Fruit fly (Drosophila melanogaster) whole organism, embryonic: ENCODE results near the gene aos.

ENCODE experiments used
- B-H1 ChIP-seq: fragments of 200-800 bp; sonication (Bioruptor generic); IDR thresholded peaks from 3 replicates; pipeline ENCODE4 v1.3.6; 2022; ENCODE audit warnings: missing biosample characterization, missing genetic modification characterization
- CG11085 ChIP-seq: fragments of 200-800 bp; sonication (Bioruptor generic); IDR thresholded peaks from 2 replicates; pipeline ENCODE4 v1.3.6; 2022; ENCODE audit warnings: missing biosample characterization, missing genetic modification characterization
- CG11504 ChIP-seq: fragments of 200-800 bp; sonication (Bioruptor generic); optimal IDR thresholded peaks from 3 replicates; lab custom pipeline; 2019; ENCODE audit warnings: missing biosample characterization, mild to moderate bottlenecking, missing genetic modification characterization, moderate library complexity
- CG12104 ChIP-seq: fragments of 200-800 bp; sonication (Bioruptor generic); optimal IDR thresholded peaks from 3 replicates; lab custom pipeline; 2016; ENCODE audit warnings: missing biosample characterization, missing genetic modification characterization
- CG13624 ChIP-seq: fragments of 200-800 bp; sonication (Bioruptor generic); optimal IDR thresholded peaks from 2 replicates; lab custom pipeline; 2016; ENCODE audit warnings: missing biosample characterization, missing genetic modification characterization
- CG1603 ChIP-seq: fragments of 200-800 bp; sonication (Bioruptor generic); optimal IDR thresholded peaks from 2 replicates; lab custom pipeline; 2019; ENCODE audit warnings: missing biosample characterization, mild to moderate bottlenecking, missing genetic modification characterization, moderate library complexity
- CG16779 ChIP-seq: fragments of 200-800 bp; sonication (Bioruptor generic); IDR thresholded peaks from 2 replicates; pipeline ENCODE4 v1.3.6; 2022; ENCODE audit warnings: missing biosample characterization, missing genetic modification characterization
- CG16813 ChIP-seq: fragments of 200-800 bp; sonication (Bioruptor generic); IDR thresholded peaks from 3 replicates; pipeline ENCODE4 v1.3.6; 2022; ENCODE audit warnings: missing biosample characterization, missing genetic modification characterization; ENCODE audit not compliant: partially characterized antibody
- CG17385 ChIP-seq: fragments of 200-800 bp; sonication (Bioruptor generic); optimal IDR thresholded peaks from 3 replicates; lab custom pipeline; 2018; ENCODE audit warnings: missing biosample characterization, mild to moderate bottlenecking, missing genetic modification characterization
- CG18011 ChIP-seq: fragments of 200-800 bp; sonication (Bioruptor generic); optimal IDR thresholded peaks from 2 replicates; lab custom pipeline; 2017; ENCODE audit warnings: missing biosample characterization, missing genetic modification characterization, mild to moderate bottlenecking, moderate library complexity, missing genotype
- CG2116 ChIP-seq: fragments of 200-800 bp; sonication (Bioruptor generic); optimal IDR thresholded peaks from 3 replicates; lab custom pipeline; 2018; ENCODE audit warnings: missing biosample characterization, mild to moderate bottlenecking, missing genetic modification characterization
- CG2202 ChIP-seq: fragments of 200-800 bp; sonication (Bioruptor generic); optimal IDR thresholded peaks from 2 replicates; lab custom pipeline; 2018; ENCODE audit warnings: missing biosample characterization, mild to moderate bottlenecking, missing genetic modification characterization
- CG31441 ChIP-seq: fragments of 200-800 bp; sonication (Bioruptor generic); IDR thresholded peaks from 2 replicates; pipeline ENCODE4 v1.3.6; 2022; ENCODE audit warnings: missing biosample characterization, missing genetic modification characterization
- CG3726 ChIP-seq: fragments of 200-800 bp; sonication (Bioruptor generic); IDR thresholded peaks from 3 replicates; pipeline ENCODE4, ENCODE4 v1.3.6; 2022; ENCODE audit warnings: missing biosample characterization, missing genetic modification characterization
- CG4424 ChIP-seq: fragments of 200-800 bp; sonication (Bioruptor generic); optimal IDR thresholded peaks from 3 replicates; lab custom pipeline; 2016; ENCODE audit warnings: missing biosample characterization, missing genetic modification characterization
- CG4854 ChIP-seq: fragments of 200-800 bp; sonication (Bioruptor generic); optimal IDR thresholded peaks from 2 replicates; lab custom pipeline; 2016; ENCODE audit warnings: missing biosample characterization, missing genetic modification characterization, inconsistent platforms
- CG5245 ChIP-seq: fragments of 200-800 bp; sonication (Bioruptor generic); optimal IDR thresholded peaks from 3 replicates; lab custom pipeline; 2016; ENCODE audit warnings: missing biosample characterization, missing genetic modification characterization
- CG7556 ChIP-seq: fragments of 200-800 bp; sonication (Bioruptor generic); optimal IDR thresholded peaks from 2 replicates; lab custom pipeline; 2017; ENCODE audit warnings: missing biosample characterization, mild to moderate bottlenecking, missing genetic modification characterization
- CG7745 ChIP-seq: fragments of 200-800 bp; sonication (Bioruptor generic); optimal IDR thresholded peaks from 2 replicates; lab custom pipeline; 2018; ENCODE audit warnings: missing biosample characterization, mild to moderate bottlenecking, missing genetic modification characterization, moderate library complexity
- CG9437 ChIP-seq: fragments of 200-800 bp; sonication (Bioruptor generic); optimal IDR thresholded peaks from 2 replicates; lab custom pipeline; 2018; ENCODE audit warnings: missing biosample characterization, mild to moderate bottlenecking, missing genetic modification characterization
- Chrac-16 ChIP-seq: fragments of 200-800 bp; sonication (Bioruptor generic); optimal IDR thresholded peaks from 3 replicates; lab custom pipeline; 2016; ENCODE audit warnings: missing biosample characterization, missing genetic modification characterization
- Dip3 ChIP-seq: fragments of 200-800 bp; sonication (Bioruptor generic); optimal IDR thresholded peaks from 3 replicates; lab custom pipeline; 2016; ENCODE audit warnings: missing biosample characterization, missing genetic modification characterization
- Doc2 ChIP-seq: fragments of 200-800 bp; sonication (Bioruptor generic); IDR thresholded peaks from 2 replicates; pipeline ENCODE4 v1.3.6; 2022; ENCODE audit warnings: missing biosample characterization, missing genetic modification characterization
- H15 ChIP-seq: fragments of 200-800 bp; sonication (Bioruptor generic); IDR thresholded peaks from 3 replicates; pipeline ENCODE4 v1.3.6; 2022; ENCODE audit warnings: missing biosample characterization, missing genetic modification characterization
- Mes4 ChIP-seq: fragments of 200-800 bp; sonication (Bioruptor generic); optimal IDR thresholded peaks from 2 replicates; lab custom pipeline; 2016; ENCODE audit warnings: missing biosample characterization, missing genetic modification characterization
- Myb ChIP-seq: fragments of 200-800 bp; sonication (Bioruptor generic); optimal IDR thresholded peaks from 2 replicates; lab custom pipeline; 2016; ENCODE audit warnings: missing biosample characterization, missing genetic modification characterization
- Nf-YC ChIP-seq: fragments of 200-800 bp; optimal IDR thresholded peaks from 3 replicates; lab custom pipeline; 2019; ENCODE audit warnings: missing biosample characterization, mild to moderate bottlenecking, missing genetic modification characterization, moderate library complexity
- Pdp1 ChIP-seq, 2 experiments: fragments of 200-800 bp; sonication (Bioruptor generic); optimal IDR thresholded peaks; 3 replicates each; lab custom pipeline; 2016; ENCODE audit warnings: missing biosample characterization in 2 of 2, missing genetic modification characterization in 2 of 2, mild to moderate bottlenecking in 1 of 2, moderate library complexity in 1 of 2
- Six4 ChIP-seq: fragments of 200-800 bp; sonication (Bioruptor generic); optimal IDR thresholded peaks from 2 replicates; lab custom pipeline; 2016; ENCODE audit warnings: missing biosample characterization, missing genetic modification characterization
- Spps ChIP-seq: fragments of 200-800 bp; sonication (Bioruptor generic); optimal IDR thresholded peaks from 2 replicates; lab custom pipeline; 2018; ENCODE audit warnings: missing biosample characterization, mild to moderate bottlenecking, missing genetic modification characterization
- ab ChIP-seq: fragments of 200-800 bp; sonication (Bioruptor generic); optimal IDR thresholded peaks from 2 replicates; lab custom pipeline; 2016; ENCODE audit warnings: missing biosample characterization, missing genetic modification characterization
- ash1 ChIP-seq: fragments of 200-800 bp; sonication (Bioruptor generic); optimal IDR thresholded peaks from 2 replicates; lab custom pipeline; 2018; ENCODE audit warnings: missing biosample characterization, mild to moderate bottlenecking, missing genetic modification characterization
- fd102C ChIP-seq: fragments of 200-800 bp; sonication (Bioruptor generic); optimal IDR thresholded peaks from 2 replicates; lab custom pipeline; 2018; ENCODE audit warnings: missing biosample characterization, mild to moderate bottlenecking, missing genetic modification characterization, moderate library complexity
- fd3F ChIP-seq: fragments of 200-800 bp; sonication (Bioruptor generic); optimal IDR thresholded peaks from 2 replicates; lab custom pipeline; 2018; ENCODE audit warnings: missing biosample characterization, mild to moderate bottlenecking, missing genetic modification characterization, moderate library complexity
- fd64A ChIP-seq: fragments of 200-800 bp; sonication (Bioruptor generic); optimal IDR thresholded peaks from 3 replicates; lab custom pipeline; 2018; ENCODE audit warnings: missing biosample characterization, mild to moderate bottlenecking, missing genetic modification characterization
- ftz-f1 ChIP-seq: fragments of 200-800 bp; sonication (Bioruptor generic); optimal IDR thresholded peaks from 2 replicates; lab custom pipeline; 2016; ENCODE audit warnings: missing biosample characterization, missing genetic modification characterization
- h ChIP-seq: fragments of >200 bp; optimal IDR thresholded peaks from 2 replicates; lab custom pipeline; 2017
- hb ChIP-seq: fragments of 200-800 bp; sonication (Bioruptor generic); IDR thresholded peaks from 3 replicates; pipeline ENCODE4 v1.3.6; 2022; ENCODE audit warnings: missing biosample characterization, missing genetic modification characterization; ENCODE audit not compliant: partially characterized antibody
- her ChIP-seq: fragments of 200-800 bp; sonication (Bioruptor generic); optimal IDR thresholded peaks from 2 replicates; lab custom pipeline; 2016; ENCODE audit warnings: missing biosample characterization, missing genetic modification characterization
- lov ChIP-seq, 2 experiments: fragments of 200-800 bp in 1 of 2; fragments of >200 bp in 1 of 2; sonication (Bioruptor generic) in 1 of 2; IDR thresholded peaks in 1 of 2; optimal IDR thresholded peaks in 1 of 2; 2 replicates in 1 of 2; 3 replicates in 1 of 2; pipeline versions ENCODE4 v1.3.6 to Lab custom; 2017 to 2022; ENCODE audit warnings: missing biosample characterization in 1 of 2, missing genetic modification characterization in 1 of 2
- scrt ChIP-seq: fragments of 200-800 bp; sonication (Bioruptor generic); optimal IDR thresholded peaks from 2 replicates; lab custom pipeline; 2018; ENCODE audit warnings: missing biosample characterization, mild to moderate bottlenecking, missing genetic modification characterization, moderate library complexity
- sim ChIP-seq: fragments of 200-800 bp; sonication (Bioruptor generic); IDR thresholded peaks from 2 replicates; pipeline ENCODE4 v1.3.6; 2022; ENCODE audit warnings: missing biosample characterization, missing genetic modification characterization
- sisA ChIP-seq: fragments of 200-800 bp; sonication (Bioruptor generic); IDR thresholded peaks from 2 replicates; pipeline ENCODE4 v1.3.6; 2022; ENCODE audit warnings: missing biosample characterization, missing genetic modification characterization
- sna ChIP-seq: fragments of 200-800 bp; sonication (Bioruptor generic); IDR thresholded peaks from 2 replicates; pipeline ENCODE4 v1.3.6; 2022; ENCODE audit warnings: missing biosample characterization, missing genetic modification characterization; ENCODE audit not compliant: partially characterized antibody
- sob ChIP-seq: fragments of 200-800 bp; sonication (Bioruptor generic); IDR thresholded peaks from 2 replicates; pipeline ENCODE4 v1.3.6; 2022; ENCODE audit warnings: missing biosample characterization, missing genetic modification characterization
- stc ChIP-seq: fragments of 200-800 bp; sonication (Bioruptor generic); IDR thresholded peaks from 2 replicates; pipeline ENCODE4 v1.3.6; 2022; ENCODE audit warnings: missing biosample characterization, missing genetic modification characterization
- sug ChIP-seq: fragments of 200-800 bp; optimal IDR thresholded peaks from 2 replicates; lab custom pipeline; 2019; ENCODE audit warnings: missing biosample characterization, mild to moderate bottlenecking, missing genetic modification characterization, moderate library complexity
- trem ChIP-seq: fragments of 200-800 bp; optimal IDR thresholded peaks from 3 replicates; lab custom pipeline; 2019; ENCODE audit warnings: missing biosample characterization, mild to moderate bottlenecking, missing genetic modification characterization, moderate library complexity

Gene aos

dm6 chr3L:16483524-16484370, at the start of gene aos (continued):
- peak; percentile 10 to 30 for TF ChIP-seq Pdp1 (GFP tag; optimal IDR thresholded peaks at IDR 0.05; lab: Kevin White, UChicago)
- peak; percentile 94 for TF ChIP-seq CG11504
- peak; percentile 96 for TF ChIP-seq Six4 (GFP tag; lab: Kevin White, UChicago)
- TF ChIP-seq sim (GFP tag; lab: Robert Waterston, UW) = peak; percentile 37; the same call in 1 of the 2 replicates
- TF ChIP-seq fd3F (GFP tag; lab: Kevin White, UChicago) = peak; percentile 79
- TF ChIP-seq Dip3 (GFP tag; lab: Kevin White, UChicago) = peak; percentile 28
- peak; percentile 61 for TF ChIP-seq CG18011 (GFP tag; lab: Kevin White, UChicago)
- peak; percentile 87 for TF ChIP-seq Chrac-16 (GFP tag; lab: Kevin White, UChicago)
- TF ChIP-seq CG3726 (GFP tag; lab: Robert Waterston, UW) = peak; percentile 74; the same call in 2 of the 3 replicates
- peak; percentile 87 for TF ChIP-seq Nf-YC (tag; lab: Kevin White, UChicago)
- peak; percentile 69 for TF ChIP-seq CG1603 (tag; lab: Kevin White, UChicago)
- TF ChIP-seq h (lab: Kevin White, UChicago) = no peak
- peak; percentile 100 for TF ChIP-seq CG31441 (GFP tag; lab: Robert Waterston, UW)
- peak; percentile 94 for TF ChIP-seq CG9437
- peak; percentile 59 for TF ChIP-seq fd102C (GFP tag; lab: Kevin White, UChicago)
- TF ChIP-seq sob (GFP tag; lab: Robert Waterston, UW) = peak; percentile 54
- no peak for TF ChIP-seq her (GFP tag; lab: Kevin White, UChicago)
- peak; percentile 94 for TF ChIP-seq CG4424 (GFP tag; lab: Kevin White, UChicago)
- TF ChIP-seq Mes4 (GFP tag; lab: Kevin White, UChicago) = no peak
- no peak for TF ChIP-seq hb (GFP tag; lab: Robert Waterston, UW)
- peak; percentile 99 for TF ChIP-seq CG7556 (GFP tag; lab: Kevin White, UChicago)
- TF ChIP-seq CG7745 = no peak
- TF ChIP-seq CG2116 (GFP tag; lab: Kevin White, UChicago) = peak; percentile 69
- TF ChIP-seq CG11085 (GFP tag; lab: Robert Waterston, UW) = peak; percentile 54; the same call in 1 of the 2 replicates
- TF ChIP-seq ftz-f1 (GFP tag; lab: Kevin White, UChicago) = no peak
- no peak for TF ChIP-seq CG16779
- peak; percentile 19 for TF ChIP-seq CG4854 (GFP tag; lab: Kevin White, UChicago)
- TF ChIP-seq sna (GFP tag; lab: Robert Waterston, UW) = no peak
- TF ChIP-seq H15 (GFP tag; lab: Robert Waterston, UW) = peak; percentile 59; the same call in 1 of the 3 replicates
- no peak for TF ChIP-seq lov (optimal IDR thresholded peaks at IDR 0.05; lab: Kevin White, UChicago)
- TF ChIP-seq lov (GFP tag; IDR thresholded peaks at IDR 0.05; lab: Robert Waterston, UW) = peak; percentile 4; the same call in 1 of the 3 replicates
- TF ChIP-seq scrt (GFP tag; lab: Kevin White, UChicago) = peak; percentile 73
- no peak for TF ChIP-seq CG16813 (GFP tag; lab: Robert Waterston, UW)
- peak; percentile 88 for TF ChIP-seq CG17385 (GFP tag; lab: Kevin White, UChicago)
- TF ChIP-seq CG12104 = peak; percentile 93
- peak; percentile 78 for TF ChIP-seq sisA (GFP tag; lab: Robert Waterston, UW)
- TF ChIP-seq trem (tag; lab: Kevin White, UChicago) = peak; percentile 85
- TF ChIP-seq sug = peak; percentile 81
- TF ChIP-seq CG2202 (tag; lab: Kevin White, UChicago) = peak; percentile 82
- peak; percentile 36 for TF ChIP-seq Myb
- TF ChIP-seq Spps (tag; lab: Kevin White, UChicago) = peak; percentile 64
- TF ChIP-seq CG5245 = peak; percentile 75
- TF ChIP-seq stc (GFP tag; lab: Robert Waterston, UW) = peak; percentile 76
- no peak for TF ChIP-seq CG13624 (GFP tag; lab: Kevin White, UChicago)
- TF ChIP-seq fd64A = no peak
- no peak for TF ChIP-seq Doc2 (GFP tag; lab: Robert Waterston, UW)
- TF ChIP-seq ab (GFP tag; lab: Kevin White, UChicago) = peak; percentile 11
- TF ChIP-seq ash1 (GFP tag; lab: Kevin White, UChicago) = no peak
- 0 out of 3 replicates have a peak, but pooled peaks have one; percentile 27 for TF ChIP-seq B-H1 (GFP tag; lab: Robert Waterston, UW)
